Worm (Caenorhabditis elegans): Measurements from ENCODE around the gene R04B3.1.

R04B3.1 gene

DNA sequence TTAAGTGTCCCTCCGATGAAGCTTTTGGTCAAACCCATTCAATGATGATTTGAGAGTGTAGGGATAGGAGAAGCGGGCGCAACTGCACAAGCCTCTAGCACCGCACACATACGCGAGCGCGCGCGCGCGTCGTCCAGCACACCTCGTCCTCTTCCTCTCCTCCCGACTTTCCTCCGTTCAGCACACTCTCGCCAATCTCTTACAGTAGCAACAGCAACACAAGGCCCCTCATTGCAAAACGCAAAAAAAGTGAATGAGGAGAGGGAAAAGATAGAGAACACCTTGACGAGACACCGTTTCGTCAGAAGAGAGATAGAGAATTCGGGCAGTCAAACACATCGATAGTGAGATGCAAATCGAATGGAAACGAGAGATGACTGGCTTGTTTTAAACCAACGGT, 38.7 kb downstream of the R04B3.1 start (continued):
- no peak for TF ChIP-seq lin-11 (tag; optimal IDR thresholded peaks at IDR 0.05)
- TF ChIP-seq hlh-8 (tag; optimal IDR thresholded peaks at IDR 0.05) = peak; percentile 51
- no peak for TF ChIP-seq ama-1 (optimal IDR thresholded peaks at IDR 0.05)
- peak; percentile 73 for TF ChIP-seq tbx-2 (tag; optimal IDR thresholded peaks at IDR 0.05)
- TF ChIP-seq sox-4 (tag; optimal IDR thresholded peaks at IDR 0.05) = no peak
- TF ChIP-seq dve-1 (tag; optimal IDR thresholded peaks at IDR 0.05) = no peak
- no peak for TF ChIP-seq fkh-6 (tag; optimal IDR thresholded peaks at IDR 0.05)
- TF ChIP-seq ceh-9 (tag; optimal IDR thresholded peaks at IDR 0.05) = no peak
- TF ChIP-seq K09A11.1 (tag; optimal IDR thresholded peaks at IDR 0.05; ENCODE audit: insufficient read depth) = no peak
- TF ChIP-seq elt-2 (tag; optimal IDR thresholded peaks at IDR 0.05) = peak; percentile 59
- no peak for TF ChIP-seq T23F11.4 (GFP tag; optimal IDR thresholded peaks at IDR 0.05)
- TF ChIP-seq ahr-1 (tag; optimal IDR thresholded peaks at IDR 0.05) = no peak
- TF ChIP-seq lim-6 (tag; optimal IDR thresholded peaks at IDR 0.05) = no peak
- no peak for TF ChIP-seq mec-3 (tag; optimal IDR thresholded peaks at IDR 0.05; ENCODE audit: borderline replicate concordance)
- no peak for TF ChIP-seq ztf-16 (tag; optimal IDR thresholded peaks at IDR 0.05)
- no peak for TF ChIP-seq ceh-30 (tag; optimal IDR thresholded peaks at IDR 0.05)
- no peak for TF ChIP-seq zip-5 (tag; optimal IDR thresholded peaks at IDR 0.05)
- TF ChIP-seq hlh-30 (tag; optimal IDR thresholded peaks at IDR 0.05; ENCODE audit: insufficient read depth) = peak; percentile 53
- peak; percentile 4 for TF ChIP-seq ets-4 (tag; optimal IDR thresholded peaks at IDR 0.05)
- no peak for TF ChIP-seq odd-2 (tag; optimal IDR thresholded peaks at IDR 0.05)
- TF ChIP-seq unc-86 (tag; optimal IDR thresholded peaks at IDR 0.05) = no peak
- no peak for TF ChIP-seq tbx-7 (tag; optimal IDR thresholded peaks at IDR 0.05)
- peak; percentile 12 for TF ChIP-seq madf-2 (tag; optimal IDR thresholded peaks at IDR 0.05)
- TF ChIP-seq C08G9.2 (tag; optimal IDR thresholded peaks at IDR 0.05) = no peak
- TF ChIP-seq hlh-15 (tag; optimal IDR thresholded peaks at IDR 0.05) = no peak
- peak; percentile 43 for TF ChIP-seq pros-1 (tag; optimal IDR thresholded peaks at IDR 0.05)
- no peak for TF ChIP-seq pha-4 (tag; optimal IDR thresholded peaks at IDR 0.05)
- TF ChIP-seq sdc-2 (tag; optimal IDR thresholded peaks at IDR 0.05) = peak; percentile 63
- TF ChIP-seq C38D4.7 (GFP tag; optimal IDR thresholded peaks at IDR 0.05) = no peak
- TF ChIP-seq pqm-1 (tag; optimal IDR thresholded peaks at IDR 0.05) = no peak
- no peak for TF ChIP-seq ceh-24 (tag; optimal IDR thresholded peaks at IDR 0.05)
- no peak for TF ChIP-seq ceh-48 (tag; optimal IDR thresholded peaks at IDR 0.05)
- TF ChIP-seq nhr-11 (tag; optimal IDR thresholded peaks at IDR 0.05) = no peak
- TF ChIP-seq F13H6.1 (tag; optimal IDR thresholded peaks at IDR 0.05) = peak; percentile 36
- peak; percentile 64 for TF ChIP-seq ceh-2 (tag; optimal IDR thresholded peaks at IDR 0.05)
- no peak for TF ChIP-seq gmeb-2 (tag; optimal IDR thresholded peaks at IDR 0.05)
- no peak for TF ChIP-seq ceh-19 (GFP tag; optimal IDR thresholded peaks at IDR 0.05)
- peak; percentile 72 for TF ChIP-seq ceh-31 (tag; optimal IDR thresholded peaks at IDR 0.05)

- no peak for TF ChIP-seq npax-4 (tag; optimal IDR thresholded peaks at IDR 0.05)
These were observed 40.9 kb downstream of the R04B3.1 start for ce11 chrX:2430317-2430716.

DNA sequence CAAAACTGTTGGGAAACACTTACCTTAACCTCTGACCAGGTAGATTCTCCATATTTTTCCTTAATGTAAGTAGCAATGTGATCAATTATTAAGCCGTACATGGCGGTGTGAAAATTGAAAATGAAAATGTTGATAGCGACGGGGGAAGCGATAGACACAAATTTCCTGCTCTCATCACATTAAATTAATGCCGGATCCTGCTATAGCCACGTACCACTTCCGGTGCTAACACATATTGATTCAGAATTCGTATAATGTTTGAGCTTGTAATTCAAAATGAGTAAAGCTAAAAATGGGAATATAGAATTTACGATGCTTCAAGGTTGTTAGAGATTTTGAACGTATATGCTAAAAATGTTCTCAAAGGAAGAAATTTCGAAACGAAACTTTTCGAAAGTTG, 43.8 kb downstream of the R04B3.1 start, which contains the start of gene gcy-31:
gcy-31 (minus strand) TSS at position 101 of the 400 bp plus-strand sequence.
- no peak for TF ChIP-seq hlh-6 (tag; optimal IDR thresholded peaks at IDR 0.05)
- no peak for TF ChIP-seq mec-3 (tag; optimal IDR thresholded peaks at IDR 0.05; ENCODE audit: borderline replicate concordance)
- no peak for TF ChIP-seq T23F11.4 (GFP tag; optimal IDR thresholded peaks at IDR 0.05)
- no peak for TF ChIP-seq ceh-6 (GFP tag; optimal IDR thresholded peaks at IDR 0.05)
- TF ChIP-seq eyg-1 (tag; optimal IDR thresholded peaks at IDR 0.05) = no peak
- no peak for TF ChIP-seq fax-1 (tag; optimal IDR thresholded peaks at IDR 0.05)
- no peak for TF ChIP-seq nhr-11 (tag; optimal IDR thresholded peaks at IDR 0.05)
- TF ChIP-seq ceh-19 (GFP tag; optimal IDR thresholded peaks at IDR 0.05) = no peak
- no peak for TF ChIP-seq ref-2 (tag; optimal IDR thresholded peaks at IDR 0.05)
